Worm (Caenorhabditis elegans): ENCODE results near the gene fbxa-190.
A peak's percentile ranks its signal among the peaks of the same experiment; 100 is the strongest.

fbxa-190 gene

ce11 chrX:1395793-1396192 lies 24.0 kb downstream of the fbxa-190 start:
- TF ChIP-seq atf-7 (tag; optimal IDR thresholded peaks at IDR 0.05) = peak; percentile 51
- peak; percentile 30 for TF ChIP-seq K12H6.12 (tag; optimal IDR thresholded peaks at IDR 0.05)
- peak; percentile 27 for TF ChIP-seq lin-40 (tag; optimal IDR thresholded peaks at IDR 0.05)
- peak; percentile 38 for TF ChIP-seq somi-1 (GFP tag; optimal IDR thresholded peaks at IDR 0.05)
- TF ChIP-seq snpc-3.4 (tag; optimal IDR thresholded peaks at IDR 0.05) = no peak
- 0 out of 2 replicates have a peak, but pooled peaks have one; percentile 8 for TF ChIP-seq lir-1 (GFP tag; conservative IDR thresholded peaks at IDR 0.05)
- no peak for TF ChIP-seq akir-1 (GFP tag; optimal IDR thresholded peaks at IDR 0.05)
- no peak for TF ChIP-seq cebp-1 (GFP tag; IDR thresholded peaks at IDR 0.05)
- peak; percentile 32 for TF ChIP-seq cebp-1 (tag; optimal IDR thresholded peaks at IDR 0.05)
- TF ChIP-seq nhr-179 (tag; optimal IDR thresholded peaks at IDR 0.05) = no peak
- 0 out of 2 replicates have a peak, but pooled peaks have one; percentile 32 for TF ChIP-seq K11D2.4 (GFP tag; IDR thresholded peaks at IDR 0.05)

- no peak for TF ChIP-seq rcor-1 (GFP tag; IDR thresholded peaks at IDR 0.05)
- no peak for TF ChIP-seq T07F8.4 (tag; optimal IDR thresholded peaks at IDR 0.05)
- TF ChIP-seq ceh-100 (GFP tag; IDR thresholded peaks at IDR 0.05) = no peak
- no peak for TF ChIP-seq ztf-18 (tag; optimal IDR thresholded peaks at IDR 0.05)
- TF ChIP-seq lsy-27 (tag; optimal IDR thresholded peaks at IDR 0.05; ENCODE audit: borderline replicate concordance, insufficient read depth) = no peak
- no peak for TF ChIP-seq tbx-9 (tag; optimal IDR thresholded peaks at IDR 0.05; ENCODE audit: borderline replicate concordance)
- peak; percentile 30 for TF ChIP-seq xnd-1 (tag; optimal IDR thresholded peaks at IDR 0.05)
- TF ChIP-seq ztf-3 (GFP tag; optimal IDR thresholded peaks at IDR 0.05) = no peak
- TF ChIP-seq somi-1 (GFP tag; optimal IDR thresholded peaks at IDR 0.05) = no peak
- no peak for TF ChIP-seq nhr-27 (tag; optimal IDR thresholded peaks at IDR 0.05)
- no peak for TF ChIP-seq snpc-3.4 (tag; optimal IDR thresholded peaks at IDR 0.05)
- no peak for TF ChIP-seq ama-1 (optimal IDR thresholded peaks at IDR 0.05)
- no peak for TF ChIP-seq ama-1 (GFP tag; optimal IDR thresholded peaks at IDR 0.05)
- no peak for TF ChIP-seq ceh-91 (GFP tag; IDR thresholded peaks at IDR 0.05)
- TF ChIP-seq F39B2.1 (GFP tag; IDR thresholded peaks at IDR 0.05) = no peak
- TF ChIP-seq madf-8 (GFP tag; conservative IDR thresholded peaks at IDR 0.05) = 0 out of 2 replicates have a peak, but pooled peaks have one; percentile 32
- TF ChIP-seq B0336.3 (GFP tag; IDR thresholded peaks at IDR 0.05) = no peak
- no peak for TF ChIP-seq nhr-179 (tag; optimal IDR thresholded peaks at IDR 0.05)
- peak; percentile 51 for TF ChIP-seq efl-1 (GFP tag; optimal IDR thresholded peaks at IDR 0.05)
- no peak for TF ChIP-seq hmg-1.2 (GFP tag; IDR thresholded peaks at IDR 0.05)
- TF ChIP-seq madf-10 (tag; optimal IDR thresholded peaks at IDR 0.05) = no peak
- no peak for TF ChIP-seq F22D6.2 (tag; optimal IDR thresholded peaks at IDR 0.05)
- TF ChIP-seq egl-18 (GFP tag; IDR thresholded peaks at IDR 0.05) = no peak
- no peak for TF ChIP-seq cebp-1 (GFP tag; IDR thresholded peaks at IDR 0.05)
- TF ChIP-seq cebp-1 (tag; optimal IDR thresholded peaks at IDR 0.05) = no peak
- no peak for TF ChIP-seq F57C9.4 (tag; optimal IDR thresholded peaks at IDR 0.05)
- no peak for TF ChIP-seq die-1 (tag; optimal IDR thresholded peaks at IDR 0.05)
These were observed 25.7 kb downstream of the fbxa-190 start, which contains the start of gene H39E20.1 for ce11 chrX:1397516-1397915. Gene H39E20.1, minus strand, starts transcription at chrX:1397616.

- TF ChIP-seq zim-3 (tag; optimal IDR thresholded peaks at IDR 0.05) = no peak
- TF ChIP-seq nfyb-1 (GFP tag; IDR thresholded peaks at IDR 0.05) = no peak
- TF ChIP-seq D2030.7 (GFP tag; IDR thresholded peaks at IDR 0.05) = no peak
- TF ChIP-seq C06A6.2 (GFP tag; conservative IDR thresholded peaks at IDR 0.05) = no peak
- no peak for TF ChIP-seq T26A5.8 (tag; optimal IDR thresholded peaks at IDR 0.05)
- TF ChIP-seq gei-17 (GFP tag; optimal IDR thresholded peaks at IDR 0.05) = no peak
- TF ChIP-seq unc-130 (GFP tag; optimal IDR thresholded peaks at IDR 0.05) = no peak
- TF ChIP-seq egrh-3 (GFP tag; IDR thresholded peaks at IDR 0.05) = no peak
- no peak for TF ChIP-seq ceh-58 (GFP tag; IDR thresholded peaks at IDR 0.05)
These were observed 29.4 kb downstream of the fbxa-190 start, which contains the start of gene ZK402.5 for ce11 chrX:1401259-1401658. Gene ZK402.5, minus strand, starts transcription at chrX:1401359.
